Fruit fly (Drosophila melanogaster): ENCODE data around the gene p.

The p gene

dm6 chr3R:8715851-8716550 is 45.5 kb upstream of the p start, which contains the start of gene TMEM216 (continued):
- TF ChIP-seq Atf3 (GFP tag; optimal IDR thresholded peaks at IDR 0.05) (no peak), gsb-n (tag; optimal IDR thresholded peaks at IDR 0.05) (no peak), CG3065 (GFP tag; optimal IDR thresholded peaks at IDR 0.05) (no peak), bbx (GFP tag; IDR thresholded peaks at IDR 0.05; ENCODE audit: partially characterized antibody) (peak; percentile 66), CG4404 (GFP tag; IDR thresholded peaks at IDR 0.05) (no peak), CG18011 (GFP tag; optimal IDR thresholded peaks at IDR 0.05) (no peak), Dip3 (GFP tag; optimal IDR thresholded peaks at IDR 0.05) (no peak), gsb (GFP tag; IDR thresholded peaks at IDR 0.05) (no peak), tin (GFP tag; optimal IDR thresholded peaks at IDR 0.05) (no peak), CG11093 (GFP tag; IDR thresholded peaks at IDR 0.05) (no peak), CG15073 (GFP tag; optimal IDR thresholded peaks at IDR 0.05) (no peak), Hand (GFP tag; optimal IDR thresholded peaks at IDR 0.05) (no peak), toy (GFP tag; IDR thresholded peaks at IDR 0.05) (no peak), amos (GFP tag; IDR thresholded peaks at IDR 0.05; ENCODE audit: partially characterized antibody) (peak; percentile 41; the same call in 1 of the 2 replicates), cad (GFP tag; optimal IDR thresholded peaks at IDR 0.05) (no peak), CG10366 (GFP tag; IDR thresholded peaks at IDR 0.05) (no peak), unc-4 (GFP tag; IDR thresholded peaks at IDR 0.05; ENCODE audit: partially characterized antibody) (peak; percentile 49; the same call in 1 of the 2 replicates), kni (GFP tag; optimal IDR thresholded peaks at IDR 0.05) (no peak), slou (GFP tag; optimal IDR thresholded peaks at IDR 0.05) (no peak), phol (tag; optimal IDR thresholded peaks at IDR 0.05) (peak; percentile 12), CG4424 (GFP tag; optimal IDR thresholded peaks at IDR 0.05) (no peak), CG8388 (GFP tag; optimal IDR thresholded peaks at IDR 0.05) (no peak), prd (optimal IDR thresholded peaks at IDR 0.05) (no peak), prd (GFP tag; IDR thresholded peaks at IDR 0.05) (no peak), CG30431 (GFP tag; optimal IDR thresholded peaks at IDR 0.05) (no peak), CG10979 (tag; optimal IDR thresholded peaks at IDR 0.05) (no peak), Drgx (GFP tag; IDR thresholded peaks at IDR 0.05) (no peak), lola (GFP tag; optimal IDR thresholded peaks at IDR 0.05) (no peak), CG15011 (GFP tag; optimal IDR thresholded peaks at IDR 0.05) (no peak), gem (tag; optimal IDR thresholded peaks at IDR 0.05) (no peak), CG7963 (GFP tag; IDR thresholded peaks at IDR 0.05; ENCODE audit: partially characterized antibody) (0 out of 3 replicates have a peak, but pooled peaks have one; percentile 40), CG9727 (GFP tag; optimal IDR thresholded peaks at IDR 0.05) (no peak), gro (GFP tag; optimal IDR thresholded peaks at IDR 0.05) (peak; percentile 24), Rfx (GFP tag; IDR thresholded peaks at IDR 0.05) (no peak), corto (GFP tag; optimal IDR thresholded peaks at IDR 0.05) (no peak), Ets97D (GFP tag; optimal IDR thresholded peaks at IDR 0.05) (peak; percentile 77), Gsc (GFP tag; IDR thresholded peaks at IDR 0.05) (no peak), Ptx1 (GFP tag; IDR thresholded peaks at IDR 0.05) (no peak), pita (GFP tag; optimal IDR thresholded peaks at IDR 0.05) (no peak), gfzf (GFP tag; optimal IDR thresholded peaks at IDR 0.05) (peak; percentile 94), CG15269 (tag; optimal IDR thresholded peaks at IDR 0.05) (no peak), seq (GFP tag; IDR thresholded peaks at IDR 0.05) (no peak), Elba2 (GFP tag; optimal IDR thresholded peaks at IDR 0.05) (peak; percentile 83), NC2α (GFP tag; optimal IDR thresholded peaks at IDR 0.05) (no peak), CG11504 (tag; optimal IDR thresholded peaks at IDR 0.05) (no peak), Nf-YC (tag; optimal IDR thresholded peaks at IDR 0.05) (no peak), Trl (optimal IDR thresholded peaks at IDR 0.05) (no peak), Trl (GFP tag; optimal IDR thresholded peaks at IDR 0.05) (no peak), CG17328 (GFP tag; IDR thresholded peaks at IDR 0.05) (no peak), trh (GFP tag; optimal IDR thresholded peaks at IDR 0.05) (no peak), az2 (GFP tag; optimal IDR thresholded peaks at IDR 0.05) (no peak)

All from whole organism, embryonic.